Fruit fly (Drosophila melanogaster) whole organism: ENCODE results near the gene Pi3K21B.

Experiments
- Dll ChIP-seq: fragments of >200 bp; optimal IDR thresholded peaks from 2 replicates; lab custom pipeline; 2017
- EcR ChIP-seq, 2 experiments: fragments of >200 bp; optimal IDR thresholded peaks; 2 replicates each; lab custom pipeline; 2017; ENCODE audit warnings: missing biosample characterization in 2 of 2, missing genetic modification characterization in 2 of 2, missing genetic modification reagents in 2 of 2
- pan ChIP-seq: fragments of >200 bp; optimal IDR thresholded peaks from 2 replicates; lab custom pipeline; 2017
- psq ChIP-seq: fragments of >200 bp; optimal IDR thresholded peaks from 2 replicates; lab custom pipeline; 2017

DNA sequence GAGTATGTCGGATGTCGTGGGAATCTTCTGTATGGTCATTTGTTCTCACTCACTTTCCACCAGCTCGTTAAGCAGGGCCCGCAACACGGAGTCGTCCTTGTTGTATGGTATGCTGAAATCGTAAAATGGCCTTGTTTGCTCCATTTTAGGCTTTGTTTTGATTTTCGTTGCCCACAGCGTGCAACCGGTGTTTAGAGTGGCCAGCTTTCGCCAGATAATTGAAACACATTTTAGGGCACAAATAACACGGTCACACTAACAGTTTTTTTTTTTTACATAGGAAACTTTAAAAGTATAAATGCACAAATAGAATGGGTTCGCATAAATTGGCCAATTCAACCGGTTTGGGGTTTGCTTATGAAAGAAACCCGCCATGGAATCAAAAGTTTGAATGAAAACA, 45.5 kb upstream of the Pi3K21B start, which contains the start of gene Rpp30:
- TF ChIP-seq Dll (no peak), EcR (GFP tag; optimal IDR thresholded peaks at IDR 0.05; lab: Kevin White, UChicago) (no peak), psq (lab: Kevin White, UChicago) (no peak), pan (lab: Kevin White, UChicago) (no peak)
